Worm (Caenorhabditis elegans): ENCODE data around the gene set-6.

DNA sequence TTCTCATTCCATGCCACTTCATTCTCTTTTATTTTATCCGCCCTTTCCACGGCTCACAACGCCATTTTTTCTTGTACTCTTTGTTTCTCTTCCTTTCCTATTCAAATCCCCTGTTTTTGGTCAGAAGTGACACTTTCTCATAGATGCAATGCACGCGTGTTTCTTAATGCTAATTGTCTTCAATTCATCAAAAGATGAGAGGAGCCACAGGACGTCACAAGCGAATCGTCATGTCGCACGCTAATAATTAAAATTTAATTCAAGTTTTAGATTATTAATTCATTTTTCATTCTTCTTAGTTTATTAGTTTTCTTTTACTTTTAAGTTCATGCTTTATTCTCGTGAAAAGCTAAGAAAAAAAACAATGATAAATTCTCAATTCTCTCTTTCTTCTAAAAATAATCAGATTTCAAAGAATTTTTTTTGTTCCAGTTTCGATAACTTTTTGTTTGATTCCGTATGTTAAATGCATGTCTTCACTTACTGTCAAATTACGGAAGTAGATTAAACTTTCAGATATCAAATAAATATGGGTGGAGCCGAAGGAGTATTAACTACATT, 53.7 kb downstream of the set-6 start, which contains the start of gene Y62H9A.14:
- TF ChIP-seq him-1 (tag; optimal IDR thresholded peaks at IDR 0.05) (no peak), dao-5 (tag; optimal IDR thresholded peaks at IDR 0.05) (no peak), W03F9.2 (tag; optimal IDR thresholded peaks at IDR 0.05) (no peak)
